Worm (Caenorhabditis elegans) whole organism, late embryonic: ENCODE measurements around the gene C14E2.7.

Experiments
- C08G9.2 ChIP-seq: sonication (generic microtip); optimal IDR thresholded peaks from 2 replicates; lab custom pipeline; 2016; ENCODE audit warnings: mild to moderate bottlenecking, missing genetic modification characterization, moderate library complexity, missing compliant biosample characterization
- C38D4.7 ChIP-seq: fragments of 200-800 bp; sonication (Bioruptor generic); optimal IDR thresholded peaks from 2 replicates; lab custom pipeline; 2018; ENCODE audit warnings: mild to moderate bottlenecking, missing genetic modification characterization, moderate library complexity, missing compliant biosample characterization
- K02D7.2 ChIP-seq: sonication (generic microtip); optimal IDR thresholded peaks from 2 replicates; lab custom pipeline; 2017; ENCODE audit warnings: mild to moderate bottlenecking, missing genetic modification characterization, missing compliant biosample characterization
- Y22D7AL.16 ChIP-seq: sonication (generic microtip); optimal IDR thresholded peaks from 2 replicates; lab custom pipeline; 2016; ENCODE audit warnings: missing genetic modification characterization, missing compliant biosample characterization
- ceh-14 ChIP-seq: sonication (generic microtip); optimal IDR thresholded peaks from 2 replicates; lab custom pipeline; 2016; ENCODE audit warnings: missing genotype, missing genetic modification characterization, missing compliant biosample characterization
- ceh-19 ChIP-seq: fragments of 200-800 bp; sonication (Bioruptor generic); optimal IDR thresholded peaks from 2 replicates; lab custom pipeline; 2018; ENCODE audit warnings: mild to moderate bottlenecking, missing genetic modification characterization, missing compliant biosample characterization
- ceh-2 ChIP-seq: sonication (generic microtip); optimal IDR thresholded peaks from 2 replicates; lab custom pipeline; 2016; ENCODE audit warnings: missing genotype, missing genetic modification characterization, missing compliant biosample characterization
- ceh-22 ChIP-seq: sonication (generic microtip); optimal IDR thresholded peaks from 2 replicates; lab custom pipeline; 2017; ENCODE audit warnings: missing biosample characterization, missing genetic modification characterization
- ceh-31 ChIP-seq: sonication (generic microtip); optimal IDR thresholded peaks from 2 replicates; lab custom pipeline; 2016; ENCODE audit warnings: missing genetic modification characterization, missing compliant biosample characterization
- ceh-45 ChIP-seq: fragments of 200-800 bp; sonication (Bioruptor generic); IDR thresholded peaks from 2 replicates; pipeline ENCODE4 v1.3.6; 2022; ENCODE audit warnings: missing genetic modification reagents, missing genetic modification characterization, missing compliant biosample characterization
- ceh-48 ChIP-seq: sonication (generic microtip); optimal IDR thresholded peaks from 2 replicates; lab custom pipeline; 2016; ENCODE audit warnings: missing genetic modification characterization, inconsistent platforms, missing compliant biosample characterization
- ceh-6 ChIP-seq: fragments of 200-800 bp; sonication (Bioruptor generic); optimal IDR thresholded peaks from 2 replicates; lab custom pipeline; 2018; ENCODE audit warnings: mild to moderate bottlenecking, missing genetic modification characterization, missing compliant biosample characterization
- ceh-9 ChIP-seq: sonication (generic microtip); optimal IDR thresholded peaks from 2 replicates; lab custom pipeline; 2016; ENCODE audit warnings: mild to moderate bottlenecking, missing genetic modification characterization, inconsistent platforms, missing compliant biosample characterization
- che-1 ChIP-seq: sonication (generic microtip); optimal IDR thresholded peaks from 2 replicates; lab custom pipeline; 2016; ENCODE audit warnings: mild to moderate bottlenecking, missing genetic modification characterization, missing compliant biosample characterization
- dve-1 ChIP-seq: sonication (generic microtip); optimal IDR thresholded peaks from 2 replicates; lab custom pipeline; 2017; ENCODE audit warnings: antibody characterized with exemption, mild to moderate bottlenecking, missing genetic modification characterization, missing compliant biosample characterization
- elt-2 ChIP-seq: sonication (generic microtip); optimal IDR thresholded peaks from 2 replicates; lab custom pipeline; 2016; ENCODE audit warnings: missing genetic modification reagents, missing genetic modification characterization, missing compliant biosample characterization
- eyg-1 ChIP-seq: sonication (generic microtip); optimal IDR thresholded peaks from 2 replicates; lab custom pipeline; 2016; ENCODE audit warnings: missing genotype, missing genetic modification characterization, missing compliant biosample characterization
- fkh-10 ChIP-seq: fragments of 150-350 bp; optimal IDR thresholded peaks from 2 replicates; lab custom pipeline; 2014; ENCODE audit warnings: missing biosample characterization, missing genetic modification reagents, missing genetic modification characterization
- hlh-30 ChIP-seq: sonication (generic microtip); optimal IDR thresholded peaks from 2 replicates; lab custom pipeline; 2017; ENCODE audit warnings: antibody characterized with exemption, missing genetic modification characterization, missing compliant biosample characterization; ENCODE audit not compliant: insufficient read depth
- hlh-8 ChIP-seq: sonication (generic microtip); optimal IDR thresholded peaks from 2 replicates; lab custom pipeline; 2016; ENCODE audit warnings: missing genotype, missing genetic modification characterization, missing compliant biosample characterization
- lim-6 ChIP-seq: sonication (generic microtip); optimal IDR thresholded peaks from 2 replicates; lab custom pipeline; 2016; ENCODE audit warnings: missing genetic modification characterization, missing compliant biosample characterization
- madf-2 ChIP-seq: sonication (generic microtip); optimal IDR thresholded peaks from 2 replicates; lab custom pipeline; 2017; ENCODE audit warnings: missing genetic modification characterization, missing compliant biosample characterization
- npax-4 ChIP-seq: sonication (generic microtip); optimal IDR thresholded peaks from 2 replicates; lab custom pipeline; 2016; ENCODE audit warnings: missing genetic modification characterization, missing compliant biosample characterization
- odd-2 ChIP-seq: sonication (generic microtip); optimal IDR thresholded peaks from 2 replicates; lab custom pipeline; 2017; ENCODE audit warnings: antibody characterized with exemption, mild to moderate bottlenecking, missing genetic modification characterization, missing compliant biosample characterization
- pha-2 ChIP-seq: sonication (generic microtip); optimal IDR thresholded peaks from 2 replicates; lab custom pipeline; 2017; ENCODE audit warnings: mild to moderate bottlenecking, missing genetic modification characterization, missing compliant biosample characterization
- pha-4 ChIP-seq: fragments of 150-350 bp; optimal IDR thresholded peaks from 2 replicates; lab custom pipeline; 2018; ENCODE audit warnings: missing biosample characterization, missing genetic modification reagents, missing genetic modification characterization
- pros-1 ChIP-seq: fragments of 150-350 bp; optimal IDR thresholded peaks from 2 replicates; lab custom pipeline; 2014; ENCODE audit warnings: missing biosample characterization, missing genetic modification reagents, missing genetic modification characterization
- ref-2 ChIP-seq: sonication (generic microtip); optimal IDR thresholded peaks from 2 replicates; lab custom pipeline; 2016; ENCODE audit warnings: missing genetic modification characterization, missing compliant biosample characterization
- sdc-2 ChIP-seq: sonication (generic microtip); optimal IDR thresholded peaks from 2 replicates; lab custom pipeline; 2016; ENCODE audit warnings: missing genotype, missing genetic modification characterization, missing compliant biosample characterization
- sox-4 ChIP-seq: sonication (generic microtip); optimal IDR thresholded peaks from 2 replicates; lab custom pipeline; 2017; ENCODE audit warnings: mild to moderate bottlenecking, missing genetic modification characterization, inconsistent platforms, missing compliant biosample characterization
- unc-42 ChIP-seq: sonication (generic microtip); optimal IDR thresholded peaks from 2 replicates; lab custom pipeline; 2016; ENCODE audit warnings: missing genotype, missing genetic modification characterization, missing compliant biosample characterization
- unc-55 ChIP-seq: sonication (generic microtip); optimal IDR thresholded peaks from 2 replicates; lab custom pipeline; 2017; ENCODE audit warnings: missing biosample characterization, missing genetic modification reagents, missing genetic modification characterization
- unc-86 ChIP-seq: sonication (generic microtip); optimal IDR thresholded peaks from 2 replicates; lab custom pipeline; 2016; ENCODE audit warnings: missing genetic modification characterization, missing compliant biosample characterization
- zip-5 ChIP-seq: sonication (generic microtip); optimal IDR thresholded peaks from 2 replicates; lab custom pipeline; 2016; ENCODE audit warnings: missing genetic modification characterization, missing compliant biosample characterization
- ztf-16 ChIP-seq: sonication (generic microtip); optimal IDR thresholded peaks from 2 replicates; lab custom pipeline; 2017; ENCODE audit warnings: missing genetic modification characterization, missing compliant biosample characterization

The C14E2.7 gene

DNA sequence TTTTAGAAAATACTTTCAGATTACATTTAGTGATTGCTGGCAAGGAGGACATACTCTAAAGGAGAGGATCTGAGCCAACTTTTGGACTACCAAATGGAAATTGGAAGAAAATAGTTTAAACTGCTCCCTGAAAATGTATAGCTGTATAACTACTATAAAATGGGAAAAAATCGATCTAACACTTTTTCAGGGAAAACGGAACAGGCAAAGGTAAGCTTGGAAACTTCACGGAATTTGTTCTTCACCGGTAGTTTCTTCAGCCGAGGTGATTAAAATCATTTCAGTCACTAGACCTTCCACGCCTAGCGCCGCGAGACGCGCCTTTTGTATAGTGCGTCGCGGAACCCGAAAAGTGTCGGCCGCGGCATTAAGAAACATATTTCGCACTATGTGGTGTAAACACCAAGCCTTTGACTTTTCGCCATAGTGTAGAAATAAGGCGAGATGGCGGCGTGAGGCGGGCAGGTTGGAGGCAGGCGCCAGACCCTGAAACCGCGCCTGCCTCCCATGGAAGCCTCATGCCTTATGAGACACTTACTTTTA, 9.2 kb downstream of the C14E2.7 start, which contains the start of gene C14E2.5:
Gene C14E2.5, minus strand, starts transcription at position 51 of the 543 bp plus-strand sequence.
- TF ChIP-seq che-1 (tag; lab: Kevin White, UChicago): no peak
- TF ChIP-seq sox-4 (tag; lab: Kevin White, UChicago): no peak
- TF ChIP-seq pha-4: no peak
- TF ChIP-seq C38D4.7 (GFP tag; lab: Kevin White, UChicago): no peak
- TF ChIP-seq hlh-8: no peak
- no peak for TF ChIP-seq ceh-14
- no peak for TF ChIP-seq npax-4 (tag; lab: Kevin White, UChicago)
- TF ChIP-seq madf-2 (tag; lab: Kevin White, UChicago): no peak
- no peak for TF ChIP-seq dve-1 (tag; lab: Kevin White, UChicago)
- no peak for TF ChIP-seq ceh-19 (GFP tag; lab: Kevin White, UChicago)
- no peak for TF ChIP-seq eyg-1
- TF ChIP-seq ref-2 (tag; lab: Kevin White, UChicago): no peak
- TF ChIP-seq zip-5: no peak

DNA sequence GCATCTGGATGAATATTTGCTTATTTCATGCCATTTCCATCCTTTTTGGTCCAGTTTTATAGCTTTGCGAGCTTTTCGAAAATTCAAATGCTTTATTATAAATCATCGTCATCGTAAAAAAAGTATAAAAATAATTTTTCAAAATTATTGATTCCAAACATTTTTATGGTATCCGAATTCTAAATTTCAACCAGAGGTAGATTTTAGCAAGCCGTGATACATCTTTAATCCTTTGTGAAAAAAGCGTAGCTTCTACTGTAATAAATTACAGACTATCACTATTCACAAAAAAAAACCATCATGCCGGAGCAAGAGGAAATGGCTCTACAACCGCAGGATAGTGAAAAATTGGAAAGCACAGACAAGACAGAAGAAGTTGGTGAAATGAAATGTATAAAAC, 10.0 kb downstream of the C14E2.7 start, which contains the start of gene C14E2.1:
Gene C14E2.1, plus strand, starts transcription at position 301 of the 400 bp plus-strand sequence.
- TF ChIP-seq fkh-10 (no peak), ceh-2 (no peak), ceh-31 (tag; lab: Kevin White, UChicago) (no peak), ceh-9 (no peak), Y22D7AL.16 (tag; lab: Kevin White, UChicago) (no peak), eyg-1 (no peak), odd-2 (tag; lab: Kevin White, UChicago) (no peak)

DNA sequence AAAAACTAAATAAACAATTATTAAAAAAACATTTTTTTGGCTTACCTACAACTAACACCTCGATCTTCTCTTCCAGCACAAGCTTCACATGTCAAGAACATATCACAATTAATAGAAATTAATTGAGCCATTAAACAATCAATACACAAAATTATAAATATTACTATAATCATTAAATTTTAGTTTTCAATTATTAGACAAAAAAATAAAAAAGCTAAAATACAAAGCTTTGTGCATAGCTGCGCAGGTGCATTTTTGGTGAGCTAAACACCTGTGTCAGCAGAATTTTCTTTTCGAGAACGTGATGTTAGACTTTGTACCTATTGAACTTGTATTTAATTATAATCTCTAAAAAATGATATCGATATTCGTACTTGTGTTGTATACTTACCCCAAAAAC, 13.7 kb downstream of the C14E2.7 start, which contains the start of gene C14E2.6:
Gene C14E2.6, minus strand, starts transcription at position 101 of the 400 bp plus-strand sequence.
- TF ChIP-seq ceh-48 (tag; lab: Kevin White, UChicago) (no peak), ceh-22 (no peak), ztf-16 (tag; lab: Kevin White, UChicago) (no peak), pha-2 (no peak), elt-2 (no peak), che-1 (tag; lab: Kevin White, UChicago) (no peak), lim-6 (tag; lab: Kevin White, UChicago) (no peak), pha-4 (no peak), madf-2 (tag; lab: Kevin White, UChicago) (no peak)
- TF ChIP-seq, all 69 proteins: peak for 0

DNA sequence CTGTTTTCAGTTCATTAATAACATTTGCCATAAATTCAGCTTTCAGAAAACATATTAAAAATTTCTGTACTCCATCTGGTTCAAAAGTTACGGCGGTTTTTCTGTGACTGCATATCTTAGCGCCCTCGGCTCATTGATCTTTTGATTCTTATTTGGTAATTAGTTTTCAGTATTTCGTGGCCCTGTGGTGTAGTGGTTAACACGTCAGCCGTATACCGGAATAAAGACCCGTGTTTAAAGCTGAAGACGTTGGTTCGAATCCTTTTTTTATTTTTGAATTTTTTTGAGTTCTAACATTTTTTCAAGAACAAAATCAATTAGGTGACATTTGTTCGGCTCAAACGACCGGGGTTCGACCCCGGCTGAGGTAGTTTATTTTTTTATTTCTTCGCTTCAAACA, 14.3 kb downstream of the C14E2.7 start:
- TF ChIP-seq npax-4 (tag; lab: Kevin White, UChicago) (no peak), K02D7.2 (tag; lab: Kevin White, UChicago) (no peak), pros-1 (tag; lab: Kevin White, UChicago) (no peak), hlh-8 (no peak), pha-2 (no peak), unc-86 (tag; lab: Kevin White, UChicago) (no peak), pha-4 (no peak), C08G9.2 (no peak), ceh-22 (no peak), ref-2 (tag; lab: Kevin White, UChicago) (no peak), hlh-30 (tag; lab: Kevin White, UChicago) (no peak), lim-6 (tag; lab: Kevin White, UChicago) (no peak), ceh-45 (GFP tag; lab: Robert Waterston, UW) (no peak), sdc-2 (tag; lab: Kevin White, UChicago) (no peak), unc-42 (tag; lab: Kevin White, UChicago) (no peak), ceh-6 (GFP tag; lab: Kevin White, UChicago) (no peak), unc-55 (GFP tag; lab: Kevin White, UChicago) (no peak)
